Worm (Caenorhabditis elegans): ENCODE measurements around the gene tftc-1.

Gene tftc-1

DNA sequence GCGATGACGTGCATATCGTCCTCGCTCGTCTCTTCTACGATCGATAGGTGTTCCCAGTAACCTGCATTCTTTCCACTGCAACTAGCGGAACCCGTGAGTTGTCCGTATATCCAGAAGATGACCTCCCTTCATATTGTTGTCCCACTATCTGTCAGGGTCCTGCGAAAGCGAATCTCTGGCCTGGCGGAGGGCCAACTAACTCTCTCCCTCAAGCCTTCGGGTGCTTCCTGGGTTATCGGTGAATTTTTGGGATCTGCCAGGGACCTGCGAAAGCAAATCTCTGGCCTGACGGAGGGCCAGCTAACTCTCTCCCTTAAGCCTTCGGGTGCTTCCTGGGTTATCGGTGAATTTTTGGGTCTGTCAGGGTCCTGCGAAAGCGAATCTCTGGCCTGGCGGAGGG lies 48.1 kb downstream of the tftc-1 start:
- peak; percentile 39; the same call in 1 of the 2 replicates for TF ChIP-seq lin-38 (GFP tag; IDR thresholded peaks at IDR 0.05)
- TF ChIP-seq set-16 (GFP tag; IDR thresholded peaks at IDR 0.05) = peak; percentile 69

- TF ChIP-seq duxl-1 (tag; optimal IDR thresholded peaks at IDR 0.05; ENCODE audit: poor library complexity) (no peak), lim-7 (GFP tag; IDR thresholded peaks at IDR 0.05) (0 out of 2 replicates have a peak, but pooled peaks have one; percentile 3), mxl-3 (GFP tag; optimal IDR thresholded peaks at IDR 0.05) (no peak), nhr-28 (tag; optimal IDR thresholded peaks at IDR 0.05) (no peak), ceh-28 (tag; optimal IDR thresholded peaks at IDR 0.05) (no peak), daf-16 (GFP tag; optimal IDR thresholded peaks at IDR 0.05) (no peak), daf-16 (tag; optimal IDR thresholded peaks at IDR 0.05) (no peak), arid-1 (GFP tag; conservative IDR thresholded peaks at IDR 0.05) (no peak), nhr-77 (tag; optimal IDR thresholded peaks at IDR 0.05) (no peak), set-16 (GFP tag; IDR thresholded peaks at IDR 0.05) (peak; percentile 90), nhr-76 (tag; optimal IDR thresholded peaks at IDR 0.05) (no peak), lin-38 (GFP tag; IDR thresholded peaks at IDR 0.05) (0 out of 2 replicates have a peak, but pooled peaks have one; percentile 15), unc-62 (GFP tag; optimal IDR thresholded peaks at IDR 0.05 in 1 of 2) (no peak), unc-62 (tag; optimal IDR thresholded peaks at IDR 0.05) (no peak), daf-19 (GFP tag; conservative IDR thresholded peaks at IDR 0.05) (no peak), nhr-11 (tag; optimal IDR thresholded peaks at IDR 0.05) (no peak), dmd-8 (GFP tag; IDR thresholded peaks at IDR 0.05) (0 out of 2 replicates have a peak, but pooled peaks have one; percentile 53), saeg-2 (GFP tag; IDR thresholded peaks at IDR 0.05) (0 out of 2 replicates have a peak, but pooled peaks have one; percentile 28)
These were observed 49.2 kb downstream of the tftc-1 start for ce11 chrIV:2398317-2398716.

ce11 chrIV:2399420-2399819 lies 50.3 kb downstream of the tftc-1 start, which contains the start of gene Y38F2AR.10:
Gene Y38F2AR.10, minus strand, starts transcription at chrIV:2399520.
- TF ChIP-seq ceh-28 (tag; optimal IDR thresholded peaks at IDR 0.05) (peak; percentile 43), Y48G9A.11 (GFP tag; IDR thresholded peaks at IDR 0.05) (no peak)

- TF ChIP-seq dve-1 (tag; optimal IDR thresholded peaks at IDR 0.05; ENCODE audit: insufficient read depth) = no peak
- no peak for TF ChIP-seq pqm-1 (tag; optimal IDR thresholded peaks at IDR 0.05)
- no peak for TF ChIP-seq unc-62 (GFP tag; optimal IDR thresholded peaks at IDR 0.05 in 1 of 2)
- no peak for TF ChIP-seq unc-62 (tag; optimal IDR thresholded peaks at IDR 0.05)
- peak; percentile 71 for TF ChIP-seq ceh-28 (tag; optimal IDR thresholded peaks at IDR 0.05)
- TF ChIP-seq mep-1 (tag; optimal IDR thresholded peaks at IDR 0.05) = no peak
These were observed 51.6 kb downstream of the tftc-1 start for ce11 chrIV:2400651-2401050.

DNA sequence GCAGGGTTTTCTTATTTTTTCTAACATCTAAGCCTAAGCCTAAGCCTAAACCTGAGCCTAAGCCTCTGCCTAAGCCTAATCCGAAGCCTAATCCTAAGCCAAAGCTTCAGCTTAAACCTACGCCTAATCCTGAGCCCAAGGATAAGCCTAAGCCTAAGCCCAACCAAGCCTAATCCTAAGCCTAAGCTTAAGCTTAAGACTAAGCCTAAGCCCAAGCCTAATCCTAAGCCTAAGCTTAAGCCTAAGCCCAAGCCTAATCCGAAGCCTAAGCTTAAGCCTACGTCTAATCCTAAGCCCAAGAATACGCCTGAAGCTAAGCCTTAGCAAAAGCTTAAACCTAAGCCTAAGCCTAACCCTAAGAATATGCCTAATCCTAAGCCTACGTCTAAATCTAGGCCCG lies 54.3 kb downstream of the tftc-1 start:
- TF ChIP-seq dmd-8 (GFP tag; IDR thresholded peaks at IDR 0.05) = no peak

DNA sequence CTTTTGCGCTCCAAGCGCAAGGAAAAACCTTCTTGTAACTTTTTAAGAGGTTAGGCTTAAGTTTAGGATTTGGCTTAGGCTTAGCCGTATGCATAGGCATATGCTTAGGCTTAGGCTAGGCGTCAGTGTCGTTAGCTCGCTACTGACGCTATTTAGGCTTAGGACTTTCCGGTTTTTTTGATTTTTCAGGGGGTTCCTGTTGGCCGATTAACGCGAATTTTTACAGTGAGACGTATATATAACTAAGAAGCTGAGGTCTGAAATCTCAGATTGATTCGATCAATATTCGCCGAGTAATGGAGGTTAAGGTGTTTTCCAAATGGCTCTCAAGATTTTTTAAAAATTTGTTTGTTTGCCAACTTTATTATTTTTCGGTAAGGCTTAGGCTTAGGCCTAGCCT lies 58.6 kb downstream of the tftc-1 start:
- no peak for TF ChIP-seq Y5F2A.4 (GFP tag; optimal IDR thresholded peaks at IDR 0.05)
- no peak for TF ChIP-seq sdz-12 (GFP tag; optimal IDR thresholded peaks at IDR 0.05)
- no peak for TF ChIP-seq ces-1 (GFP tag; optimal IDR thresholded peaks at IDR 0.05)
- no peak for TF ChIP-seq nhr-42 (GFP tag; IDR thresholded peaks at IDR 0.05)
- TF ChIP-seq zfp-3 (GFP tag; conservative IDR thresholded peaks at IDR 0.05) = no peak
- no peak for TF ChIP-seq T20F7.1 (GFP tag; optimal IDR thresholded peaks at IDR 0.05)
- peak; percentile 92 for TF ChIP-seq aha-1 (tag)

ce11 chrIV:2408437-2408836 lies 59.4 kb downstream of the tftc-1 start:
- no peak for TF ChIP-seq snpc-4 (tag; optimal IDR thresholded peaks at IDR 0.05)
- peak; percentile 86 for TF ChIP-seq snpc-1.2 (GFP tag; IDR thresholded peaks at IDR 0.05)
- 0 out of 2 replicates have a peak, but pooled peaks have one; percentile 52 for TF ChIP-seq lin-1 (GFP tag; IDR thresholded peaks at IDR 0.05)
- TF ChIP-seq zfp-2 (tag; optimal IDR thresholded peaks at IDR 0.05) = peak; percentile 56
- TF ChIP-seq jun-1 (tag; optimal IDR thresholded peaks at IDR 0.05) = peak; percentile 33
- peak; percentile 8 for TF ChIP-seq ces-1 (GFP tag; optimal IDR thresholded peaks at IDR 0.05)
- TF ChIP-seq F49E8.2 (tag; optimal IDR thresholded peaks at IDR 0.05; ENCODE audit: borderline replicate concordance) = peak; percentile 44
- 0 out of 2 replicates have a peak, but pooled peaks have one; percentile 29 for TF ChIP-seq mxl-2 (GFP tag; conservative IDR thresholded peaks at IDR 0.05)
- TF ChIP-seq egl-27 (tag; optimal IDR thresholded peaks at IDR 0.05) = no peak
- TF ChIP-seq nhr-25 (tag; optimal IDR thresholded peaks at IDR 0.05; ENCODE audit: borderline replicate concordance, insufficient read depth) = peak; percentile 6
- peak; percentile 47 for TF ChIP-seq nhr-77 (tag; optimal IDR thresholded peaks at IDR 0.05)
- TF ChIP-seq pqm-1 (tag; optimal IDR thresholded peaks at IDR 0.05) = no peak
- TF ChIP-seq F37D6.2 (tag; optimal IDR thresholded peaks at IDR 0.05) = peak; percentile 69
- TF ChIP-seq skn-1 (tag; optimal IDR thresholded peaks at IDR 0.05) = no peak
- TF ChIP-seq Y5F2A.4 (GFP tag; optimal IDR thresholded peaks at IDR 0.05) = peak; percentile 82

Data from whole organism, L4 larva.